Fruit fly (Drosophila melanogaster) whole organism, embryonic: ENCODE results near the gene Gr39a.

Source experiments
- Atf3 ChIP-seq: fragments of 200-800 bp; sonication (Bioruptor generic); optimal IDR thresholded peaks from 3 replicates; lab custom pipeline; 2016; ENCODE audit warnings: missing biosample characterization, missing genetic modification characterization
- CG10979 ChIP-seq: fragments of 200-800 bp; sonication (Bioruptor generic); optimal IDR thresholded peaks from 2 replicates; lab custom pipeline; 2018; ENCODE audit warnings: missing biosample characterization, mild to moderate bottlenecking, missing genetic modification characterization, moderate library complexity
- CG11247 ChIP-seq: fragments of 200-800 bp; sonication (Bioruptor generic); IDR thresholded peaks from 2 replicates; pipeline ENCODE4 v1.3.6; 2022; ENCODE audit warnings: missing biosample characterization, missing genetic modification characterization
- CG11398 ChIP-seq: fragments of 200-800 bp; sonication (Bioruptor generic); optimal IDR thresholded peaks from 2 replicates; lab custom pipeline; 2016; ENCODE audit warnings: missing biosample characterization, missing genetic modification characterization
- CG11560 ChIP-seq: fragments of 200-800 bp; sonication (Bioruptor generic); IDR thresholded peaks from 3 replicates; pipeline ENCODE4 v1.3.6; 2022; ENCODE audit warnings: missing biosample characterization, missing genetic modification characterization
- CG11723 ChIP-seq: fragments of 200-800 bp; sonication (Bioruptor generic); optimal IDR thresholded peaks from 2 replicates; lab custom pipeline; 2017; ENCODE audit warnings: missing biosample characterization, mild to moderate bottlenecking, missing genetic modification characterization
- CG12071 ChIP-seq: fragments of 200-800 bp; sonication (Bioruptor generic); optimal IDR thresholded peaks from 3 replicates; lab custom pipeline; 2018; ENCODE audit warnings: missing biosample characterization, mild to moderate bottlenecking, missing genetic modification characterization
- CG14050 ChIP-seq: fragments of 200-800 bp; sonication (Bioruptor generic); IDR thresholded peaks from 3 replicates; pipeline ENCODE4 v1.3.6; 2022; ENCODE audit warnings: missing biosample characterization, missing genetic modification characterization
- CG1529 ChIP-seq: fragments of 200-800 bp; sonication (Bioruptor generic); optimal IDR thresholded peaks from 3 replicates; lab custom pipeline; 2018; ENCODE audit warnings: missing biosample characterization, missing genetic modification characterization
- CG17829 ChIP-seq: fragments of 200-800 bp; optimal IDR thresholded peaks from 2 replicates; lab custom pipeline; 2019; ENCODE audit warnings: missing biosample characterization, mild to moderate bottlenecking, missing genetic modification characterization, moderate library complexity
- CG2202 ChIP-seq: fragments of 200-800 bp; sonication (Bioruptor generic); optimal IDR thresholded peaks from 2 replicates; lab custom pipeline; 2018; ENCODE audit warnings: missing biosample characterization, mild to moderate bottlenecking, missing genetic modification characterization
- CG30403 ChIP-seq: fragments of 200-800 bp; sonication (Bioruptor generic); optimal IDR thresholded peaks from 3 replicates; lab custom pipeline; 2016; ENCODE audit warnings: missing biosample characterization, missing genetic modification characterization
- CG4282 ChIP-seq: fragments of 200-800 bp; sonication (Bioruptor generic); optimal IDR thresholded peaks from 2 replicates; lab custom pipeline; 2016; ENCODE audit warnings: missing biosample characterization, missing genetic modification characterization
- CG7745 ChIP-seq: fragments of 200-800 bp; sonication (Bioruptor generic); optimal IDR thresholded peaks from 2 replicates; lab custom pipeline; 2018; ENCODE audit warnings: missing biosample characterization, mild to moderate bottlenecking, missing genetic modification characterization, moderate library complexity
- CG8290 ChIP-seq, 3 experiments: fragments of 200-800 bp; sonication (Bioruptor generic); optimal IDR thresholded peaks; 2 replicates each; lab custom pipeline; 2016 to 2019; ENCODE audit warnings: missing biosample characterization in 3 of 3, missing genetic modification characterization in 3 of 3, mild to moderate bottlenecking in 2 of 3, moderate library complexity in 1 of 3
- CG8478 ChIP-seq: fragments of >200 bp; optimal IDR thresholded peaks from 2 replicates; lab custom pipeline; 2018
- CG8944 ChIP-seq: fragments of 200-800 bp; sonication (Bioruptor generic); optimal IDR thresholded peaks from 3 replicates; lab custom pipeline; 2016; ENCODE audit warnings: missing biosample characterization, missing genetic modification characterization
- E2f1 ChIP-seq: fragments of 200-800 bp; sonication (Bioruptor generic); IDR thresholded peaks from 2 replicates; pipeline ENCODE4 v1.3.6; 2022; ENCODE audit warnings: missing biosample characterization, missing genetic modification characterization
- Eip74EF ChIP-seq, 2 experiments: fragments of 200-800 bp in 1 of 2; fragments of >200 bp in 1 of 2; sonication (Bioruptor generic) in 1 of 2; optimal IDR thresholded peaks; 2 replicates each; lab custom pipeline; 2017 to 2019; ENCODE audit warnings: missing biosample characterization in 2 of 2, missing genetic modification characterization in 2 of 2, mild to moderate bottlenecking in 1 of 2, moderate library complexity in 1 of 2
- Fer1 ChIP-seq: fragments of 200-800 bp; sonication (Bioruptor generic); optimal IDR thresholded peaks from 2 replicates; lab custom pipeline; 2017; ENCODE audit warnings: missing biosample characterization, mild to moderate bottlenecking, missing genetic modification characterization
- Fer2 ChIP-seq: fragments of 200-800 bp; sonication (Bioruptor generic); optimal IDR thresholded peaks from 2 replicates; lab custom pipeline; 2018; ENCODE audit warnings: missing biosample characterization, mild to moderate bottlenecking, missing genetic modification characterization, moderate library complexity
- GATAe ChIP-seq: fragments of 200-800 bp; sonication (Bioruptor generic); conservative IDR thresholded peaks from 2 replicates; pipeline ENCODE4 v1.3.6; 2022; ENCODE audit warnings: missing biosample characterization, missing genetic modification characterization
- HLH4C ChIP-seq: fragments of 200-800 bp; sonication (Bioruptor generic); IDR thresholded peaks from 3 replicates; pipeline ENCODE4 v1.3.6; 2022; ENCODE audit warnings: missing biosample characterization, missing genetic modification characterization; ENCODE audit not compliant: partially characterized antibody
- Mrtf ChIP-seq: fragments of 200-800 bp; sonication (Bioruptor generic); IDR thresholded peaks from 3 replicates; pipeline ENCODE4 v1.3.6; 2022; ENCODE audit warnings: missing biosample characterization, missing genetic modification characterization
- NfI ChIP-seq: fragments of 200-800 bp; sonication (Bioruptor generic); optimal IDR thresholded peaks from 3 replicates; lab custom pipeline; 2018; ENCODE audit warnings: missing biosample characterization, mild to moderate bottlenecking, missing genetic modification characterization, moderate library complexity
- Oaz ChIP-seq: fragments of 200-800 bp; sonication (Bioruptor generic); IDR thresholded peaks from 2 replicates; pipeline ENCODE4 v1.3.6; 2022; ENCODE audit warnings: missing biosample characterization, missing genetic modification characterization
- Sox102F ChIP-seq: fragments of 200-800 bp; sonication (Bioruptor generic); optimal IDR thresholded peaks from 2 replicates; lab custom pipeline; 2018; ENCODE audit warnings: missing biosample characterization, mild to moderate bottlenecking, missing genetic modification characterization, moderate library complexity
- Xbp1 ChIP-seq: fragments of 200-800 bp; sonication (Bioruptor generic); optimal IDR thresholded peaks from 3 replicates; lab custom pipeline; 2016; ENCODE audit warnings: missing biosample characterization, mild to moderate bottlenecking, missing genetic modification characterization
- bab2 ChIP-seq: fragments of 200-800 bp; sonication (Bioruptor generic); optimal IDR thresholded peaks from 2 replicates; lab custom pipeline; 2016; ENCODE audit warnings: missing biosample characterization, missing genetic modification characterization
- bigmax ChIP-seq: fragments of 200-800 bp; sonication (Bioruptor generic); optimal IDR thresholded peaks from 2 replicates; lab custom pipeline; 2018; ENCODE audit warnings: missing biosample characterization, mild to moderate bottlenecking, missing genetic modification characterization
- chm ChIP-seq: fragments of 200-800 bp; sonication (Bioruptor generic); IDR thresholded peaks from 2 replicates; pipeline ENCODE4 v1.3.6; 2022; ENCODE audit warnings: missing biosample characterization, missing genetic modification characterization
- ci ChIP-seq: fragments of 200-800 bp; sonication (Bioruptor generic); IDR thresholded peaks from 3 replicates; pipeline ENCODE4 v1.3.6; 2022; ENCODE audit warnings: missing biosample characterization, missing genetic modification characterization
- danr ChIP-seq: fragments of 200-800 bp; sonication (Bioruptor generic); IDR thresholded peaks from 2 replicates; pipeline ENCODE4 v1.3.6; 2022; ENCODE audit warnings: missing biosample characterization, missing genetic modification characterization
- ftz-f1 ChIP-seq: fragments of 200-800 bp; sonication (Bioruptor generic); optimal IDR thresholded peaks from 2 replicates; lab custom pipeline; 2016; ENCODE audit warnings: missing biosample characterization, missing genetic modification characterization
- gcm ChIP-seq: fragments of 200-800 bp; sonication (Bioruptor generic); optimal IDR thresholded peaks from 2 replicates; lab custom pipeline; 2019; ENCODE audit warnings: missing biosample characterization, mild to moderate bottlenecking, missing genetic modification characterization, moderate library complexity
- gfzf ChIP-seq: fragments of 200-800 bp; sonication (Bioruptor generic); optimal IDR thresholded peaks from 2 replicates; lab custom pipeline; 2016; ENCODE audit warnings: missing biosample characterization, mild to moderate bottlenecking, missing genetic modification characterization, moderate library complexity
- ind ChIP-seq: fragments of 200-800 bp; sonication (Bioruptor generic); optimal IDR thresholded peaks from 3 replicates; lab custom pipeline; 2016; ENCODE audit warnings: missing biosample characterization, missing genetic modification characterization
- kay ChIP-seq: fragments of 200-800 bp; sonication (Bioruptor generic); optimal IDR thresholded peaks from 2 replicates; lab custom pipeline; 2016; ENCODE audit warnings: missing biosample characterization, missing genetic modification characterization
- maf-S ChIP-seq: fragments of 200-800 bp; sonication (Bioruptor generic); optimal IDR thresholded peaks from 2 replicates; lab custom pipeline; 2016; ENCODE audit warnings: missing biosample characterization, missing genetic modification characterization
- mld ChIP-seq: fragments of 200-800 bp; sonication (Bioruptor generic); IDR thresholded peaks from 3 replicates; pipeline ENCODE4 v1.3.6; 2022; ENCODE audit warnings: missing biosample characterization, missing genetic modification characterization; ENCODE audit not compliant: partially characterized antibody
- nerfin-2 ChIP-seq: fragments of 200-800 bp; sonication (Bioruptor generic); IDR thresholded peaks from 2 replicates; pipeline ENCODE4 v1.3.6; 2022; ENCODE audit warnings: missing biosample characterization, missing genetic modification characterization; ENCODE audit not compliant: partially characterized antibody
- org-1 ChIP-seq: fragments of 200-800 bp; sonication (Bioruptor generic); optimal IDR thresholded peaks from 2 replicates; lab custom pipeline; 2017; ENCODE audit warnings: missing biosample characterization, missing genetic modification characterization
- run ChIP-seq: fragments of 200-800 bp; sonication (Bioruptor generic); optimal IDR thresholded peaks from 3 replicates; lab custom pipeline; 2018; ENCODE audit warnings: missing biosample characterization, mild to moderate bottlenecking, missing genetic modification characterization
- sima ChIP-seq: fragments of 200-800 bp; sonication (Bioruptor generic); optimal IDR thresholded peaks from 2 replicates; lab custom pipeline; 2016; ENCODE audit warnings: missing biosample characterization, missing genetic modification characterization
- twi ChIP-seq: fragments of 200-800 bp; optimal IDR thresholded peaks from 2 replicates; lab custom pipeline; 2019; ENCODE audit warnings: missing biosample characterization, mild to moderate bottlenecking, missing genetic modification characterization, moderate library complexity
- wor ChIP-seq: fragments of 200-800 bp; sonication (Bioruptor generic); IDR thresholded peaks from 2 replicates; pipeline ENCODE4 v1.3.6; 2022; ENCODE audit warnings: missing biosample characterization, missing genetic modification characterization

The Gr39a gene

dm6 chr2L:21263470-21264146 lies 26.9 kb upstream of the Gr39a start (continued):
- TF ChIP-seq CG11247, result no peak
- TF ChIP-seq Xbp1 (GFP tag; lab: Kevin White, UChicago), result peak; percentile 50
- no peak for TF ChIP-seq Fer2 (tag; lab: Kevin White, UChicago)
- TF ChIP-seq CG8478 (lab: Kevin White, UChicago), result no peak
- TF ChIP-seq bab2, result peak; percentile 2
- TF ChIP-seq twi (tag; lab: Kevin White, UChicago), result no peak
- peak; percentile 42 for TF ChIP-seq CG17829
- no peak for TF ChIP-seq gfzf (GFP tag; lab: Kevin White, UChicago)
- TF ChIP-seq nerfin-2 (GFP tag; lab: Robert Waterston, UW), result no peak
- TF ChIP-seq ind, result peak; percentile 29
- TF ChIP-seq CG8944, result no peak
- TF ChIP-seq bigmax (GFP tag; lab: Kevin White, UChicago), result no peak
- TF ChIP-seq CG12071 (GFP tag; lab: Kevin White, UChicago), result no peak
- TF ChIP-seq CG11398, result no peak
- TF ChIP-seq maf-S (GFP tag; lab: Kevin White, UChicago), result no peak
- peak; percentile 27 for TF ChIP-seq CG4282 (GFP tag; lab: Kevin White, UChicago)
- no peak for TF ChIP-seq CG14050 (GFP tag; lab: Robert Waterston, UW)
- TF ChIP-seq CG11723 (GFP tag; lab: Kevin White, UChicago), result peak; percentile 10
- no peak for TF ChIP-seq GATAe (GFP tag; lab: Robert Waterston, UW)
- TF ChIP-seq run (tag; lab: Kevin White, UChicago), result no peak
- peak; percentile 51 for TF ChIP-seq Sox102F
- TF ChIP-seq Atf3 (GFP tag; lab: Kevin White, UChicago), result no peak
- TF ChIP-seq CG11560 (tag; lab: Robert Waterston, UW), result no peak
- TF ChIP-seq danr (GFP tag; lab: Robert Waterston, UW), result no peak
- peak; percentile 44 for TF ChIP-seq CG10979 (tag; lab: Kevin White, UChicago)
- TF ChIP-seq CG1529 (GFP tag; lab: Kevin White, UChicago), result no peak
- TF ChIP-seq org-1 (GFP tag; lab: Kevin White, UChicago), result peak; percentile 23
- TF ChIP-seq kay (GFP tag; lab: Kevin White, UChicago), result no peak
- TF ChIP-seq CG7745, result no peak
- no peak for TF ChIP-seq Oaz (GFP tag; lab: Robert Waterston, UW)
- peak; percentile 18 for TF ChIP-seq sima (GFP tag; lab: Kevin White, UChicago)
- TF ChIP-seq Fer1 (GFP tag; lab: Kevin White, UChicago), result no peak
- no peak for TF ChIP-seq NfI (GFP tag; lab: Kevin White, UChicago)
- no peak for TF ChIP-seq mld
- TF ChIP-seq CG8290 (GFP tag; optimal IDR thresholded peaks at IDR 0.05; lab: Kevin White, UChicago), result no peak
- peak; percentile 14 to 20 for TF ChIP-seq CG8290 (tag; optimal IDR thresholded peaks at IDR 0.05; lab: Kevin White, UChicago)
- peak; percentile 5 for TF ChIP-seq CG30403 (GFP tag; lab: Kevin White, UChicago)
- TF ChIP-seq HLH4C (GFP tag; lab: Robert Waterston, UW), result no peak
- no peak for TF ChIP-seq CG2202 (tag; lab: Kevin White, UChicago)
- TF ChIP-seq Mrtf, result no peak
- TF ChIP-seq E2f1 (GFP tag; lab: Robert Waterston, UW), result no peak
- TF ChIP-seq ftz-f1 (GFP tag; lab: Kevin White, UChicago), result no peak
- no peak for TF ChIP-seq ci (GFP tag; lab: Robert Waterston, UW)
- TF ChIP-seq Eip74EF (GFP tag; optimal IDR thresholded peaks at IDR 0.05; lab: Kevin White, UChicago), result no peak
- no peak for TF ChIP-seq wor (GFP tag; lab: Robert Waterston, UW)
- no peak for TF ChIP-seq chm (GFP tag; lab: Robert Waterston, UW)
- TF ChIP-seq gcm, result peak; percentile 3
